Worm (Caenorhabditis elegans) whole organism, L1 larva: ENCODE results near the gene phf-15.

Experiments used
- F16B12.6 ChIP-seq: fragments of 150-350 bp; optimal IDR thresholded peaks from 2 replicates; lab custom pipeline; 2014; ENCODE audit warnings: missing biosample characterization, missing genetic modification characterization
- alr-1 ChIP-seq: fragments of 200-800 bp; sonication (Bioruptor generic); optimal IDR thresholded peaks from 2 replicates; lab custom pipeline; 2018; ENCODE audit warnings: borderline replicate concordance, mild to moderate bottlenecking, missing genetic modification characterization, missing compliant biosample characterization
- blmp-1 ChIP-seq: fragments of 150-350 bp; optimal IDR thresholded peaks from 2 replicates; lab custom pipeline; 2014; ENCODE audit warnings: missing biosample characterization, missing genetic modification characterization
- ceh-63 ChIP-seq: fragments of 200-800 bp; sonication (Bioruptor generic); optimal IDR thresholded peaks from 2 replicates; lab custom pipeline; 2018; ENCODE audit warnings: mild to moderate bottlenecking, missing genetic modification characterization, missing compliant biosample characterization
- efl-1 ChIP-seq, 4 experiments: fragments of 150-350 bp; optimal IDR thresholded peaks in 3 of 4; peaks in 1 of 4; 1 replicate in 1 of 4; 2 replicates in 3 of 4; lab custom pipeline; 2014; ENCODE audit warnings: missing biosample characterization in 2 of 4, missing genetic modification characterization in 2 of 4, missing genetic modification reagents in 2 of 4
- elt-2 ChIP-seq: sonication (generic microtip); optimal IDR thresholded peaks from 2 replicates; lab custom pipeline; 2016; ENCODE audit warnings: missing genetic modification characterization, mild to moderate bottlenecking, inconsistent platforms, missing compliant biosample characterization, missing genetic modification reagents
- elt-3 ChIP-seq, 6 experiments: fragments of 150-350 bp in 1 of 6; sonication (generic microtip); optimal IDR thresholded peaks; 2 replicates each; lab custom pipeline; 2017 to 2018; ENCODE audit warnings: missing biosample characterization in 6 of 6, missing genetic modification characterization in 6 of 6, inconsistent platforms in 1 of 6
- fkh-10 ChIP-seq: sonication (generic microtip); optimal IDR thresholded peaks from 2 replicates; lab custom pipeline; 2017; ENCODE audit warnings: missing biosample characterization, missing genetic modification reagents, missing genetic modification characterization
- fkh-8 ChIP-seq: sonication (generic microtip); optimal IDR thresholded peaks from 2 replicates; lab custom pipeline; 2016; ENCODE audit warnings: mild to moderate bottlenecking, missing genetic modification characterization, missing compliant biosample characterization
- grh-1 ChIP-seq: fragments of 200-800 bp; sonication (Bioruptor generic); IDR thresholded peaks from 2 replicates; pipeline ENCODE4 v1.3.6; 2022; ENCODE audit warnings: missing genetic modification reagents, missing genetic modification characterization, missing compliant biosample characterization
- hlh-17 ChIP-seq: fragments of 200-800 bp; sonication (Bioruptor generic); optimal IDR thresholded peaks from 2 replicates; lab custom pipeline; 2018; ENCODE audit warnings: missing genetic modification characterization, mild to moderate bottlenecking, missing compliant biosample characterization, moderate library complexity, borderline replicate concordance
- lin-13 ChIP-seq: fragments of 150-350 bp; optimal IDR thresholded peaks from 2 replicates; lab custom pipeline; 2014; ENCODE audit warnings: missing biosample characterization, missing genetic modification reagents, missing genetic modification characterization
- lin-14 ChIP-seq: fragments of 200-800 bp; sonication (Bioruptor generic); optimal IDR thresholded peaks from 2 replicates; lab custom pipeline; 2018; ENCODE audit warnings: mild to moderate bottlenecking, missing genetic modification characterization, moderate library complexity, missing compliant biosample characterization
- lin-39 ChIP-seq: fragments of 150-350 bp; optimal IDR thresholded peaks from 2 replicates; lab custom pipeline; 2014; ENCODE audit warnings: missing biosample characterization, missing genetic modification reagents, missing genetic modification characterization
- lsy-2 ChIP-seq, 2 experiments: fragments of 150-350 bp; optimal IDR thresholded peaks; 2 replicates each; lab custom pipeline; 2014; ENCODE audit warnings: missing biosample characterization in 2 of 2, missing genetic modification characterization in 2 of 2
- nhr-11 ChIP-seq: fragments of 150-350 bp; optimal IDR thresholded peaks from 2 replicates; lab custom pipeline; 2014; ENCODE audit warnings: missing biosample characterization, missing genetic modification characterization
- nhr-19 ChIP-seq: fragments of 200-800 bp; sonication (Bioruptor generic); conservative IDR thresholded peaks from 2 replicates; pipeline ENCODE4 v1.3.6; 2022; ENCODE audit warnings: missing genetic modification characterization, missing compliant biosample characterization
- nhr-20 ChIP-seq: sonication (generic microtip); optimal IDR thresholded peaks from 2 replicates; lab custom pipeline; 2016; ENCODE audit warnings: mild to moderate bottlenecking, missing genetic modification characterization, missing compliant biosample characterization
- nhr-28 ChIP-seq: fragments of 150-350 bp; optimal IDR thresholded peaks from 2 replicates; lab custom pipeline; 2014; ENCODE audit warnings: missing biosample characterization, missing genetic modification characterization
- nhr-71 ChIP-seq: sonication (generic microtip); optimal IDR thresholded peaks from 2 replicates; lab custom pipeline; 2016; ENCODE audit warnings: mild to moderate bottlenecking, missing genetic modification characterization, moderate library complexity, missing compliant biosample characterization
- nhr-85 ChIP-seq: sonication (generic microtip); peaks from one replicate; lab custom pipeline; 2016; ENCODE audit warnings: missing genetic modification characterization, inconsistent platforms, missing compliant biosample characterization
- rnt-1 ChIP-seq: sonication (generic microtip); optimal IDR thresholded peaks from 2 replicates; lab custom pipeline; 2016; ENCODE audit warnings: mild to moderate bottlenecking, missing genetic modification characterization, moderate library complexity, missing compliant biosample characterization
- snpc-4 ChIP-seq: fragments of 150-350 bp; optimal IDR thresholded peaks from 2 replicates; lab custom pipeline; 2014; ENCODE audit warnings: missing biosample characterization, missing genetic modification characterization
- snu-23 ChIP-seq: sonication (generic microtip); optimal IDR thresholded peaks from 2 replicates; lab custom pipeline; 2016; ENCODE audit warnings: missing genetic modification characterization, missing compliant biosample characterization
- ztf-11 ChIP-seq, 2 experiments: sonication (generic microtip); optimal IDR thresholded peaks; 2 replicates each; lab custom pipeline; 2016 to 2017; ENCODE audit warnings: missing genetic modification characterization in 2 of 2, missing biosample characterization in 1 of 2, missing compliant biosample characterization in 1 of 2

phf-15 gene

DNA sequence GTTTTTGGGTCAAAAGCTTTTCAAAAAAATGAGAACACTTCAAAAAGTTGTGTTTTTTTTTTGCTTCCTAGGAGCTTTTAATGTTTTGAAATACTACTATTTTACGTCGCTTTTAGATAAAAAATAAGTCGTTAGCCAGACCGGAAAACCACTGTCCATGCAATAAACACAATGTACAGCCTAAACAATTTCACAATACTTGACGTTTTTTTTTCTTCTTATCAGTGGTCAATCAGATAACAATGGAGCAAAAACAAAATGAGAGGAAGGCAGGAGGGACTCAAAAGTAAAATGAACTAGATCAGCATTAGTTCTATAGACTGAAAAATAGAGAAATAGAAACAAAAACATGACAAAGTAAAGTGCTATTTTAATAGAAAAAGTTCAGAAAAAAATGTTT, 48.1 kb downstream of the phf-15 start:
- TF ChIP-seq alr-1 (tag; lab: Kevin White, UChicago) (no peak), elt-2 (tag; lab: Kevin White, UChicago) (peak; percentile 48)

DNA sequence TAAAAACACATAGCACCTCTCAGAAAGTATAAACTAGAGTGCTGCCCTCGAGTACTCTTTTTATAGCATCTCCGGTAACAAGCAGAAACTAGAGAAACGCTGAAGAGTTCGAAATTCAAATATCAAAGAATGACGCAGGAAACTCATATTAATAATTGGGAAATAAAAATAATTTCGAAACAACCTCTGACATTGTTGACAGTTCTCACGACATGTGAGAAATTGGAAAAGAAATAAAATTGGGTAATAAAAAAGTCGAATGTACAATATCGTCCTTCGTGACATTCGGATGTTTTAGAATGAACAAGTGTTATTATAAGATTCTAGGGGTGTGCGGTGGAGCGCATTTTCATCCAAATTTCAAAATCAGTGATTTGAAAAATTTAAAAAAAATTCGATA, 49.6 kb downstream of the phf-15 start:
- TF ChIP-seq elt-2 (tag; lab: Kevin White, UChicago) (no peak), nhr-28 (tag; lab: Kevin White, UChicago) (no peak), nhr-85 (tag; lab: Kevin White, UChicago) (peak; percentile 51), lin-13 (GFP tag; lab: Kevin White, UChicago) (no peak), ztf-11 (tag; optimal IDR thresholded peaks at IDR 0.05; lab: Kevin White, UChicago) (no peak), elt-3 (tag; optimal IDR thresholded peaks at IDR 0.05; lab: Kevin White, UChicago) (no peak)

DNA sequence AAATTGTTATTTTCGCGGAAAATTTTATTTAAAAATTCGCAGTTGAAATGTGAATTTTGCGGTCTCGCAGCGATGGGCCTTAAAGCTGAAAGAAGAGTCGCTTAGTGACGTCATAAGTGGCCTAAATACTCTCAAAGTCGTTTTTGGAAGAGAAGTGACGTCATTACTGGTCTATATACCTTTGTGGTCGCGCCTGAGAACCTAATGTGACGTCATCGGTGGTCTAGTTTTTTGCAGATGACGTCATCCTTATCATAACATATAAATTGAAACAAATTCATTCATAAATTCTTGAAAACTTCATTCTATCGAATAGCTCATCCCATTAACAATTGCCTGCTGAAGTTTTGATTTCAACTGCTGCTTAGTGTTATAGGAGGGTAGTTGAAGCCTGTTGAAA, 54.5 kb downstream of the phf-15 start:
- TF ChIP-seq rnt-1 (tag; lab: Kevin White, UChicago) (no peak), efl-1 (optimal IDR thresholded peaks at IDR 0.05; lab: Kevin White, UChicago) (no peak), efl-1 (GFP tag; optimal IDR thresholded peaks at IDR 0.05 in 1 of 2; lab: Kevin White, UChicago) (peak in 1 of 2 experiments; percentile 80), nhr-11 (tag; lab: Kevin White, UChicago) (no peak), F16B12.6 (tag; lab: Kevin White, UChicago) (no peak), nhr-20 (tag; lab: Kevin White, UChicago) (no peak)

DNA sequence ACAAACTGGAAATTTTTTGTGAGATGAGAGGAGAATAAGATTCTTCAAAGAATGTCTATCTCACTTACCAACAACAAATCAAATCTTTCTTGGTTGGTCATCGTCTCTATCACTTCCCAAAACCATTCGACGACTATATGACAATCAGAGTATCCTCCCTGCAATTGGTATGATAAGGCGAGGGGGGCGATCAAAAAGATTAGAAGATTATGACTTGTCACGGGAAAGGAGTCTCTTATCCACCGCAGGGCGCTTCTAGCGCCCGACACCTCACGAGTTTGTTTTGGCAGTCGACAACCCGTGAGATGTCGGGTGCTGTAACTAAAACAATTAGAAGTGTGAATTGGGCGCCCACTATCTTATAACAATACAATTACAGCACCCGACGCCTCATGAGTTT, 55.0 kb downstream of the phf-15 start:
- TF ChIP-seq grh-1 (no peak), fkh-8 (tag; lab: Kevin White, UChicago) (no peak), nhr-20 (tag; lab: Kevin White, UChicago) (peak; percentile 23), blmp-1 (tag; lab: Kevin White, UChicago) (peak; percentile 27), lin-14 (GFP tag; lab: Kevin White, UChicago) (peak; percentile 26), nhr-85 (tag; lab: Kevin White, UChicago) (peak; percentile 23), ceh-63 (GFP tag; lab: Kevin White, UChicago) (no peak), hlh-17 (GFP tag; lab: Kevin White, UChicago) (no peak), fkh-10 (GFP tag; lab: Kevin White, UChicago) (no peak), nhr-71 (tag; lab: Kevin White, UChicago) (peak; percentile 33), snu-23 (GFP tag; lab: Kevin White, UChicago) (peak; percentile 38), lin-39 (tag; lab: Kevin White, UChicago) (no peak), nhr-19 (peak; percentile 27), snpc-4 (tag; lab: Kevin White, UChicago) (peak; percentile 94), elt-3 (tag; optimal IDR thresholded peaks at IDR 0.05; lab: Kevin White, UChicago) (peak in 5 of 6 experiments; percentile 54 to 89 (median 74)), lsy-2 (tag; optimal IDR thresholded peaks at IDR 0.05; lab: Kevin White, UChicago) (no peak), lin-13 (GFP tag; lab: Kevin White, UChicago) (peak; percentile 84)
